Worm (Caenorhabditis elegans): ENCODE data around the gene ora-1.

The ora-1 gene

DNA sequence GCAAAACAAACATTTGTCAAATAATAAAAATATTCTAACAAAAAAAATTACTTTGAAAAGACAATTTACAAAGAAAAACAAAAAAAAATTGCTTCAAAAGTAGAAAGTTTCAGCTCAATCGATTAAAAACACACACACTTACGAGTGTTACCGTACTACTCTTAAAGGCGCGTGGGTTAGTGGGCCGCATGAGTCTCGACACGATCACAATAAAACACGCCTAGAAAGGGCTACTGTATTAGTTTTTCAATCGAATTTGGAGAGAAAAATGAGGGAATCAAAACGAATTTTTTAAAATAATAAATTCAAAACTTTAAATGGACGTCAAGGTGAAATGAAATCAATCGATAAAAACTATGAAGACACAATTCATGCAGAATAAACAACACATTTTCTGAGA lies 32.8 kb downstream of the ora-1 start (continued):
- TF ChIP-seq F37B4.10 (GFP tag; IDR thresholded peaks at IDR 0.05) (no peak), let-526 (GFP tag; IDR thresholded peaks at IDR 0.05) (no peak), ets-4 (GFP tag; optimal IDR thresholded peaks at IDR 0.05) (no peak), unc-130 (GFP tag; optimal IDR thresholded peaks at IDR 0.05) (no peak), sea-2 (GFP tag; IDR thresholded peaks at IDR 0.05) (no peak), lin-40 (tag; optimal IDR thresholded peaks at IDR 0.05) (no peak), bed-2 (GFP tag; IDR thresholded peaks at IDR 0.05) (no peak), dpl-1 (GFP tag; optimal IDR thresholded peaks at IDR 0.05) (no peak), xnd-1 (tag; optimal IDR thresholded peaks at IDR 0.05) (peak; percentile 94), aptf-3 (GFP tag; IDR thresholded peaks at IDR 0.05) (no peak), lsl-1 (GFP tag; optimal IDR thresholded peaks at IDR 0.05) (peak; percentile 92), attf-5 (GFP tag; optimal IDR thresholded peaks at IDR 0.05) (no peak), efl-1 (GFP tag; optimal IDR thresholded peaks at IDR 0.05) (peak; percentile 19), mel-28 (tag; optimal IDR thresholded peaks at IDR 0.05; ENCODE audit: borderline replicate concordance) (no peak), F49E8.2 (tag; optimal IDR thresholded peaks at IDR 0.05; ENCODE audit: insufficient read depth) (peak; percentile 34), Y53G8AR.9 (GFP tag; conservative IDR thresholded peaks at IDR 0.05) (no peak), hlh-12 (tag; optimal IDR thresholded peaks at IDR 0.05) (no peak), ama-1 (optimal IDR thresholded peaks at IDR 0.05) (no peak), ama-1 (GFP tag; optimal IDR thresholded peaks at IDR 0.05) (peak in 1 of 2 experiments; percentile 23), mcd-1 (GFP tag; IDR thresholded peaks at IDR 0.05) (0 out of 2 replicates have a peak, but pooled peaks have one; percentile 9), aptf-2 (GFP tag; conservative IDR thresholded peaks at IDR 0.05) (no peak), D2030.7 (GFP tag; IDR thresholded peaks at IDR 0.05) (no peak), hmg-20 (GFP tag; IDR thresholded peaks at IDR 0.05) (no peak), Y53F4B.3 (GFP tag; IDR thresholded peaks at IDR 0.05) (no peak), tbp1 (GFP tag; optimal IDR thresholded peaks at IDR 0.05) (no peak), egrh-3 (GFP tag; IDR thresholded peaks at IDR 0.05) (no peak), cebp-1 (GFP tag; IDR thresholded peaks at IDR 0.05) (no peak), cebp-1 (tag; optimal IDR thresholded peaks at IDR 0.05) (no peak), T26A5.8 (tag; optimal IDR thresholded peaks at IDR 0.05) (no peak), ekl-4 (GFP tag; IDR thresholded peaks at IDR 0.05) (peak; percentile 66; the same call in 1 of the 2 replicates), unc-62 (GFP tag; optimal IDR thresholded peaks at IDR 0.05) (no peak), let-607 (tag; optimal IDR thresholded peaks at IDR 0.05) (no peak), die-1 (tag; optimal IDR thresholded peaks at IDR 0.05) (no peak), egl-44 (GFP tag; IDR thresholded peaks at IDR 0.05) (no peak), zim-3 (tag; optimal IDR thresholded peaks at IDR 0.05) (no peak), lin-54 (GFP tag; optimal IDR thresholded peaks at IDR 0.05) (no peak), K11D2.4 (GFP tag; IDR thresholded peaks at IDR 0.05) (no peak), snpc-1.3 (tag; optimal IDR thresholded peaks at IDR 0.05; ENCODE audit: insufficient read depth) (peak; percentile 46), ceh-40 (GFP tag; IDR thresholded peaks at IDR 0.05) (no peak), ceh-58 (GFP tag; IDR thresholded peaks at IDR 0.05) (no peak), attf-3 (GFP tag; conservative IDR thresholded peaks at IDR 0.05) (no peak), ceh-91 (GFP tag; IDR thresholded peaks at IDR 0.05) (no peak), gei-17 (GFP tag; optimal IDR thresholded peaks at IDR 0.05) (no peak), F55B11.4 (tag; optimal IDR thresholded peaks at IDR 0.05; ENCODE audit: borderline replicate concordance, insufficient read depth) (no peak), ztf-25 (GFP tag; IDR thresholded peaks at IDR 0.05) (no peak)
